Worm (Caenorhabditis elegans) whole organism, L1 larva: ENCODE data around the gene pir-1.

Source experiments
- C04F5.9 ChIP-seq: sonication (generic microtip); optimal IDR thresholded peaks from 2 replicates; lab custom pipeline; 2016; ENCODE audit warnings: missing genetic modification characterization, missing compliant biosample characterization
- C16A3.4 ChIP-seq: fragments of 150-350 bp; optimal IDR thresholded peaks from 2 replicates; lab custom pipeline; 2014; ENCODE audit warnings: missing biosample characterization, missing genetic modification characterization
- C34B4.2 ChIP-seq: sonication (generic microtip); optimal IDR thresholded peaks from 2 replicates; lab custom pipeline; 2017; ENCODE audit warnings: mild to moderate bottlenecking, missing genetic modification characterization, missing compliant biosample characterization
- F16B12.6 ChIP-seq: fragments of 150-350 bp; optimal IDR thresholded peaks from 2 replicates; lab custom pipeline; 2014; ENCODE audit warnings: missing biosample characterization, missing genetic modification characterization
- aha-1 ChIP-seq: fragments of 150-350 bp; optimal IDR thresholded peaks from 2 replicates; lab custom pipeline; 2014; ENCODE audit warnings: missing biosample characterization, missing genetic modification characterization
- blmp-1 ChIP-seq: fragments of 150-350 bp; optimal IDR thresholded peaks from 2 replicates; lab custom pipeline; 2014; ENCODE audit warnings: missing biosample characterization, missing genetic modification characterization
- ceh-63 ChIP-seq: fragments of 200-800 bp; sonication (Bioruptor generic); optimal IDR thresholded peaks from 2 replicates; lab custom pipeline; 2018; ENCODE audit warnings: mild to moderate bottlenecking, missing genetic modification characterization, missing compliant biosample characterization
- ceh-82 ChIP-seq, 3 experiments: fragments of 150-350 bp in 1 of 3; sonication (generic microtip) in 2 of 3; optimal IDR thresholded peaks; 2 replicates each; lab custom pipeline; 2014 to 2017; ENCODE audit warnings: missing biosample characterization in 3 of 3, missing genetic modification characterization in 3 of 3
- ceh-90 ChIP-seq: sonication (generic microtip); optimal IDR thresholded peaks from 2 replicates; lab custom pipeline; 2016; ENCODE audit warnings: missing genetic modification characterization, missing compliant biosample characterization
- dsc-1 ChIP-seq: sonication (generic microtip); optimal IDR thresholded peaks from 2 replicates; lab custom pipeline; 2016; ENCODE audit warnings: mild to moderate bottlenecking, missing genetic modification characterization, missing compliant biosample characterization
- efl-3 ChIP-seq: fragments of 200-800 bp; sonication (Bioruptor generic); optimal IDR thresholded peaks from 2 replicates; lab custom pipeline; 2018; ENCODE audit warnings: mild to moderate bottlenecking, missing genetic modification characterization, missing compliant biosample characterization
- egl-13 ChIP-seq: sonication (generic microtip); optimal IDR thresholded peaks from 2 replicates; lab custom pipeline; 2016; ENCODE audit warnings: missing genotype, missing genetic modification reagents, missing genetic modification characterization, missing compliant biosample characterization
- elt-2 ChIP-seq: sonication (generic microtip); optimal IDR thresholded peaks from 2 replicates; lab custom pipeline; 2016; ENCODE audit warnings: missing genetic modification characterization, mild to moderate bottlenecking, inconsistent platforms, missing compliant biosample characterization, missing genetic modification reagents
- elt-3 ChIP-seq, 6 experiments: fragments of 150-350 bp in 1 of 6; sonication (generic microtip); optimal IDR thresholded peaks; 2 replicates each; lab custom pipeline; 2017 to 2018; ENCODE audit warnings: missing biosample characterization in 6 of 6, missing genetic modification characterization in 6 of 6, inconsistent platforms in 1 of 6
- ets-5 ChIP-seq: fragments of 200-800 bp; sonication (Bioruptor generic); IDR thresholded peaks from 2 replicates; pipeline ENCODE4 v1.3.6; 2022; ENCODE audit warnings: missing genetic modification characterization, missing compliant biosample characterization
- fkh-4 ChIP-seq: sonication (generic microtip); optimal IDR thresholded peaks from 2 replicates; lab custom pipeline; 2016; ENCODE audit warnings: missing compliant biosample characterization, missing genetic modification characterization, borderline replicate concordance
- grh-1 ChIP-seq: fragments of 200-800 bp; sonication (Bioruptor generic); IDR thresholded peaks from 2 replicates; pipeline ENCODE4 v1.3.6; 2022; ENCODE audit warnings: missing genetic modification reagents, missing genetic modification characterization, missing compliant biosample characterization
- hpl-2 ChIP-seq: fragments of 150-350 bp; optimal IDR thresholded peaks from 2 replicates; lab custom pipeline; 2014; ENCODE audit warnings: missing biosample characterization, missing genetic modification reagents, missing genetic modification characterization
- irx-1 ChIP-seq: sonication (generic microtip); optimal IDR thresholded peaks from 2 replicates; lab custom pipeline; 2016; ENCODE audit warnings: missing genetic modification characterization, missing compliant biosample characterization
- lin-14 ChIP-seq: fragments of 200-800 bp; sonication (Bioruptor generic); optimal IDR thresholded peaks from 2 replicates; lab custom pipeline; 2018; ENCODE audit warnings: mild to moderate bottlenecking, missing genetic modification characterization, moderate library complexity, missing compliant biosample characterization
- lin-15B ChIP-seq: fragments of 150-350 bp; sonication (generic microtip); optimal IDR thresholded peaks from 3 replicates; lab custom pipeline; 2014; ENCODE audit warnings: missing biosample characterization, missing genetic modification characterization
- mab-9 ChIP-seq: fragments of 200-800 bp; sonication (Bioruptor generic); IDR thresholded peaks from 2 replicates; pipeline ENCODE4 v1.3.6; 2022; ENCODE audit warnings: missing genetic modification reagents, missing genetic modification characterization, missing compliant biosample characterization
- mdl-1 ChIP-seq, 2 experiments: fragments of 150-350 bp; optimal IDR thresholded peaks; 2 replicates each; lab custom pipeline; 2014 to 2017; ENCODE audit warnings: missing biosample characterization in 2 of 2, missing genetic modification characterization in 2 of 2, inconsistent platforms in 1 of 2
- mef-2 ChIP-seq: fragments of 150-350 bp; optimal IDR thresholded peaks from 2 replicates; lab custom pipeline; 2014; ENCODE audit warnings: missing biosample characterization, missing genetic modification characterization
- nhr-20 ChIP-seq: sonication (generic microtip); optimal IDR thresholded peaks from 2 replicates; lab custom pipeline; 2016; ENCODE audit warnings: mild to moderate bottlenecking, missing genetic modification characterization, missing compliant biosample characterization
- nhr-47 ChIP-seq: sonication (generic microtip); optimal IDR thresholded peaks from 2 replicates; lab custom pipeline; 2016; ENCODE audit warnings: mild to moderate bottlenecking, missing genetic modification characterization, moderate library complexity, missing compliant biosample characterization
- nhr-71 ChIP-seq: sonication (generic microtip); optimal IDR thresholded peaks from 2 replicates; lab custom pipeline; 2016; ENCODE audit warnings: mild to moderate bottlenecking, missing genetic modification characterization, moderate library complexity, missing compliant biosample characterization
- nhr-76 ChIP-seq: sonication (generic microtip); optimal IDR thresholded peaks from 2 replicates; lab custom pipeline; 2017; ENCODE audit warnings: missing biosample characterization, missing genetic modification characterization
- nhr-77 ChIP-seq: fragments of 150-350 bp; optimal IDR thresholded peaks from 2 replicates; lab custom pipeline; 2014; ENCODE audit warnings: missing biosample characterization, missing genetic modification characterization
- nhr-85 ChIP-seq: sonication (generic microtip); peaks from one replicate; lab custom pipeline; 2016; ENCODE audit warnings: missing genetic modification characterization, inconsistent platforms, missing compliant biosample characterization
- nhr-90 ChIP-seq: sonication (generic microtip); optimal IDR thresholded peaks from 2 replicates; lab custom pipeline; 2016; ENCODE audit warnings: mild to moderate bottlenecking, missing genetic modification characterization, missing compliant biosample characterization; ENCODE audit not compliant: poor library complexity
- skn-1 ChIP-seq: fragments of 150-350 bp; optimal IDR thresholded peaks from 2 replicates; lab custom pipeline; 2014; ENCODE audit warnings: missing biosample characterization, missing genetic modification characterization
- snpc-4 ChIP-seq: fragments of 150-350 bp; optimal IDR thresholded peaks from 2 replicates; lab custom pipeline; 2014; ENCODE audit warnings: missing biosample characterization, missing genetic modification characterization
- snu-23 ChIP-seq: sonication (generic microtip); optimal IDR thresholded peaks from 2 replicates; lab custom pipeline; 2016; ENCODE audit warnings: missing genetic modification characterization, missing compliant biosample characterization
- sptf-1 ChIP-seq: fragments of 150-350 bp; optimal IDR thresholded peaks from 2 replicates; lab custom pipeline; 2014; ENCODE audit warnings: missing biosample characterization, missing genetic modification characterization
- unc-30 ChIP-seq: sonication (generic microtip); optimal IDR thresholded peaks from 2 replicates; lab custom pipeline; 2017; ENCODE audit warnings: missing biosample characterization, missing genetic modification characterization
- unc-62 ChIP-seq: fragments of 150-350 bp; optimal IDR thresholded peaks from 2 replicates; lab custom pipeline; 2014; ENCODE audit warnings: missing biosample characterization, missing genetic modification reagents, missing genetic modification characterization
- vab-15 ChIP-seq: sonication (generic microtip); optimal IDR thresholded peaks from 2 replicates; lab custom pipeline; 2017; ENCODE audit warnings: missing genotype, mild to moderate bottlenecking, missing genetic modification characterization, missing compliant biosample characterization
- zag-1 ChIP-seq: fragments of 150-350 bp; optimal IDR thresholded peaks from 2 replicates; lab custom pipeline; 2014; ENCODE audit warnings: missing biosample characterization, missing genetic modification characterization
- ztf-4 ChIP-seq: fragments of 150-350 bp; optimal IDR thresholded peaks from 2 replicates; lab custom pipeline; 2014; ENCODE audit warnings: missing biosample characterization, missing genetic modification characterization

pir-1 gene

ce11 chrII:9160197-9160806 lies 16.8 kb upstream of the pir-1 start (continued):
- TF ChIP-seq nhr-76 (tag; lab: Kevin White, UChicago) (peak; percentile 0), mdl-1 (tag; optimal IDR thresholded peaks at IDR 0.05; lab: Kevin White, UChicago) (peak in 1 of 2 experiments; percentile 58), blmp-1 (tag; lab: Kevin White, UChicago) (peak; percentile 89), nhr-71 (tag; lab: Kevin White, UChicago) (peak; percentile 60), snu-23 (GFP tag; lab: Kevin White, UChicago) (peak; percentile 43)
- TF ChIP-seq, all 84 proteins: peak for 19

ce11 chrII:9161023-9161422 lies 16.1 kb upstream of the pir-1 start, which contains the start of gene rhy-1:
rhy-1 (plus strand) TSS chrII:9161379.
- no peak for TF ChIP-seq zag-1 (tag; lab: Kevin White, UChicago)
- TF ChIP-seq skn-1 (tag; lab: Kevin White, UChicago): no peak
- peak; percentile 21 for TF ChIP-seq nhr-47 (tag; lab: Kevin White, UChicago)
- TF ChIP-seq mab-9: no peak
- TF ChIP-seq sptf-1: no peak
- TF ChIP-seq F16B12.6 (tag; lab: Kevin White, UChicago): no peak
- no peak for TF ChIP-seq egl-13
- peak; percentile 53 for TF ChIP-seq nhr-90 (tag; lab: Kevin White, UChicago)
- no peak for TF ChIP-seq nhr-76 (tag; lab: Kevin White, UChicago)
- TF ChIP-seq grh-1 (GFP tag; lab: Robert Waterston, UW): 0 out of 2 replicates have a peak, but pooled peaks have one; percentile 20
- no peak for TF ChIP-seq C04F5.9
- no peak for TF ChIP-seq mef-2 (tag; lab: Kevin White, UChicago)
- no peak for TF ChIP-seq aha-1 (tag; lab: Kevin White, UChicago)
- no peak for TF ChIP-seq snpc-4
- no peak for TF ChIP-seq ceh-82 (tag; optimal IDR thresholded peaks at IDR 0.05; lab: Kevin White, UChicago)
- TF ChIP-seq nhr-71 (tag; lab: Kevin White, UChicago): peak; percentile 51
- TF ChIP-seq dsc-1: no peak
- TF ChIP-seq lin-14: peak; percentile 27
- peak; percentile 2 for TF ChIP-seq blmp-1 (tag; lab: Kevin White, UChicago)
- TF ChIP-seq nhr-77: no peak
- TF ChIP-seq nhr-85 (tag; lab: Kevin White, UChicago): peak; percentile 75
- TF ChIP-seq vab-15 (tag; lab: Kevin White, UChicago): no peak
- TF ChIP-seq elt-2 (tag; lab: Kevin White, UChicago): no peak
- no peak for TF ChIP-seq irx-1
- TF ChIP-seq snu-23 (GFP tag; lab: Kevin White, UChicago): peak; percentile 25
- TF ChIP-seq nhr-20: peak; percentile 76
- no peak for TF ChIP-seq unc-62
- no peak for TF ChIP-seq fkh-4 (tag; lab: Kevin White, UChicago)
- TF ChIP-seq lin-15B (tag; lab: Kevin White, UChicago): no peak
- TF ChIP-seq C16A3.4 (tag; lab: Kevin White, UChicago): no peak
- TF ChIP-seq efl-3 (GFP tag; lab: Kevin White, UChicago): no peak
- peak in 4 of 6 experiments; percentile 15 to 60 (median 38) for TF ChIP-seq elt-3 (tag; optimal IDR thresholded peaks at IDR 0.05; lab: Kevin White, UChicago)
- no peak for TF ChIP-seq ets-5 (GFP tag; lab: Robert Waterston, UW)

ce11 chrII:9163348-9163747 lies 13.8 kb upstream of the pir-1 start:
- TF ChIP-seq ets-5 (GFP tag; lab: Robert Waterston, UW): no peak
- TF ChIP-seq C16A3.4 (tag; lab: Kevin White, UChicago): no peak
- TF ChIP-seq ztf-4 (tag; lab: Kevin White, UChicago): no peak
- no peak for TF ChIP-seq C34B4.2 (tag; lab: Kevin White, UChicago)
- TF ChIP-seq ceh-63 (GFP tag; lab: Kevin White, UChicago): no peak
- TF ChIP-seq hpl-2 (GFP tag; lab: Kevin White, UChicago): no peak
- TF ChIP-seq nhr-76 (tag; lab: Kevin White, UChicago): no peak
- TF ChIP-seq nhr-71 (tag; lab: Kevin White, UChicago): no peak
- TF ChIP-seq mab-9: no peak
- TF ChIP-seq ceh-90 (tag; lab: Kevin White, UChicago): no peak
- TF ChIP-seq nhr-77: no peak
- no peak for TF ChIP-seq unc-30
- no peak for TF ChIP-seq dsc-1
- no peak for TF ChIP-seq aha-1 (tag; lab: Kevin White, UChicago)
- TF ChIP-seq, all 84 proteins: peak for 0
